Worm (Caenorhabditis elegans): ENCODE data around the gene gas-1.

DNA sequence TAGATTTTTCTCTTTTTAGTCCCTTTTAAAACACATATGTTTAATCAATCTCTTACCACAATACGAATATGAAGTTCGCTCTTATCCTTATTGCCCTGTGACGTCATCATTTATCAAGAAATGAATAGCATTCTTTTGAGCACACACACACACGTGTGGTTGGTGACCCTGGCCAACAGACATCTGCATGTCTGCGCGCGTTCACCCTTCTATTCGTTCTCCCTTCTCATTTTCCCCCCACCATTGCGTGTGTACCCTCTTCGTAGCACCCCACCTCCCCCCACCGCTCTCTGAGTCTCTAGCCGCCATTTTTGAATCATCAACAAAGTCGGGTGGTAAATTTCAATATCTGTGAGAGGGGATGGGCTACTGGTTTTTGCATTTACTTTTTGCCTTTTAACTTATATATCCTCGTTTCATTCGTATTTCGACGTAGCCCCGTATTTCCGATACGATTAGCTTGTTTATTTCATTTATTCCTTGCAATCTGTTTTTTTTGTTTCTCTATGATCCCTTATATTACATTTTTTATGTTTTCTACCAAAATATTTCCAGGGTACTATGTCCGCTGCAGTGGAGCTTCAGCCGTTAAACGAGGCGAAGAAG lies 10.4 kb upstream of the gas-1 start, which contains the start of gene ent-2:
- TF ChIP-seq ztf-29 (GFP tag; IDR thresholded peaks at IDR 0.05): no peak
- no peak for TF ChIP-seq cog-1 (tag; optimal IDR thresholded peaks at IDR 0.05)
- TF ChIP-seq klf-2 (GFP tag; conservative IDR thresholded peaks at IDR 0.05): no peak
- TF ChIP-seq tab-1 (GFP tag; IDR thresholded peaks at IDR 0.05): no peak; the same call in 1 of the 2 replicates

Measured in whole organism, midembryonic.